Worm (Caenorhabditis elegans): Measurements from ENCODE around the gene srx-87.

Gene srx-87

DNA sequence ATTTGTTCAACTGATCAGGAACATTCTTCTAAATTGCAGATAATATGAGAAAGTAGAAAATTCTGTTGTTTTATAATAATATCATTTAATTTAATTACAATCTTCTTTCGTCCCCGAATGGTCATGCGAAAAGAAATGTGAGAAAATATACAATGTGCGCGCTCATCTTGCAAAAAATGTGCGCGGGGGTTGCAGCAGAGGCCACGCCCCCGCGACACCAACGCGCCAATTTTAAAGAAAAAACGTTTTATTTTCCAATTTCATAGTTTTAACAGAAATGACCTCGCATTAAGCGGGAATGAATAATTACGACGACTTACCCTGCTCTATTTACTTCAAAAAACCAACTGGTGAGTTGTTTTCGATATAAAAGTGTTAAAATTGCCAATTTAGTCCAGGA lies 45.8 kb downstream of the srx-87 start, which contains the start of gene sas-5:
sas-5 (plus strand) TSS at position 257 of the 400 bp plus-strand sequence.
- TF ChIP-seq hmg-4 (GFP tag; optimal IDR thresholded peaks at IDR 0.05) (peak; percentile 81), hmbx-1 (tag; optimal IDR thresholded peaks at IDR 0.05) (peak; percentile 8), tra-4 (tag; optimal IDR thresholded peaks at IDR 0.05) (peak; percentile 59), hnd-1 (tag; optimal IDR thresholded peaks at IDR 0.05) (peak; percentile 65), aly-1 (tag; optimal IDR thresholded peaks at IDR 0.05) (peak; percentile 54), pes-1 (GFP tag; IDR thresholded peaks at IDR 0.05) (peak; percentile 88), ceh-36 (tag; optimal IDR thresholded peaks at IDR 0.05) (peak; percentile 51), B0310.2 (tag; optimal IDR thresholded peaks at IDR 0.05) (peak; percentile 64), F13C5.2 (tag; optimal IDR thresholded peaks at IDR 0.05) (peak; percentile 92), scrt-1 (GFP tag; IDR thresholded peaks at IDR 0.05) (no peak; the same call in 1 of the 2 replicates), ets-7 (tag; optimal IDR thresholded peaks at IDR 0.05) (peak; percentile 38), ceh-13 (GFP tag; optimal IDR thresholded peaks at IDR 0.05) (peak; percentile 57), tbx-11 (GFP tag; IDR thresholded peaks at IDR 0.05) (peak; percentile 73), ama-1 (optimal IDR thresholded peaks at IDR 0.05) (no peak), sea-1 (GFP tag; conservative IDR thresholded peaks at IDR 0.05) (peak; percentile 83), tbx-37 (GFP tag; conservative IDR thresholded peaks at IDR 0.05) (peak; percentile 82), flt-1 (GFP tag; IDR thresholded peaks at IDR 0.05) (no peak; the same call in 1 of the 2 replicates)

ce11 chrV:11613007-11613406 lies 48.3 kb downstream of the srx-87 start, which contains the start of gene tag-290:
TSS of gene tag-290 (plus strand) at chrV:11613307.
- TF ChIP-seq pes-1 (GFP tag; IDR thresholded peaks at IDR 0.05) (no peak), B0310.2 (tag; optimal IDR thresholded peaks at IDR 0.05) (no peak), tbx-37 (GFP tag; conservative IDR thresholded peaks at IDR 0.05) (no peak), ama-1 (optimal IDR thresholded peaks at IDR 0.05) (no peak), F13C5.2 (tag; optimal IDR thresholded peaks at IDR 0.05) (no peak), aly-1 (tag; optimal IDR thresholded peaks at IDR 0.05) (no peak), ets-7 (tag; optimal IDR thresholded peaks at IDR 0.05) (no peak), ceh-13 (GFP tag; optimal IDR thresholded peaks at IDR 0.05) (no peak), hnd-1 (tag; optimal IDR thresholded peaks at IDR 0.05) (no peak), tbx-11 (GFP tag; IDR thresholded peaks at IDR 0.05) (no peak), ceh-36 (tag; optimal IDR thresholded peaks at IDR 0.05) (no peak), hmbx-1 (tag; optimal IDR thresholded peaks at IDR 0.05) (no peak), scrt-1 (GFP tag; IDR thresholded peaks at IDR 0.05) (no peak), tra-4 (tag; optimal IDR thresholded peaks at IDR 0.05) (no peak), hmg-4 (GFP tag; optimal IDR thresholded peaks at IDR 0.05) (no peak), sea-1 (GFP tag; conservative IDR thresholded peaks at IDR 0.05) (no peak), flt-1 (GFP tag; IDR thresholded peaks at IDR 0.05) (no peak)

DNA sequence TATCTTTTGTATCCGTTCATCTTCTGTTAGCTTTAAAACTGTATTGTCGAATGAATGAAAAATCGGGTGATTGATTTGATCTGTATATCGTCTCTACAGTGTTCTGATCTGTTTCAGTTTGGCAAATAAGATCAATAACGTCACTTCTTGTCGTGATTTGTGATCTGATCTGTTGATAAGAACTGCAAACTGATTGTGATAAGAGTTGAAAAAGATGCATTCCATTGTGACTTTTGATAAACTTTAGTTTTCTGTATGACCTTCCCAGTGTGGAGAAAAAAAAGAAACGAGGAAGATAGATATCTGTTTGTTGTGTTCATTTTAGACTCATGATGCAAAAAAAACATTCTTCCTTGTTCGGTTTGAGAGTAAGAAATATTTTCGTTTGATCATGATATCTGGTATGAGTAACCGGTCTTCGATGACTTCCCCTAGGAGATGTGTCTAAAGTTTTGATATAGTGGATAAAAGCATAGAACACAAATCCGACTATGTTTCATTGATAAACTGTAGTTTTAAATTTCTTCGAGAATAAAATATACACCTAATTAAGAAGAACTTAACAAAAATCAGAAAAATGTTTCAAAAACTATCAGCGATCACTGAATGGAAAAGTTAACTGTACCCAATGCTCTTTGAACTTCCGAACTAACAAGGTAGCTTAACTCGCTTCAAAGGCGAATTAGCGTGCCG lies 50.3 kb downstream of the srx-87 start:
- TF ChIP-seq sea-1 (GFP tag; conservative IDR thresholded peaks at IDR 0.05) (no peak), tbx-37 (GFP tag; conservative IDR thresholded peaks at IDR 0.05) (no peak), B0310.2 (tag; optimal IDR thresholded peaks at IDR 0.05) (no peak), pes-1 (GFP tag; IDR thresholded peaks at IDR 0.05) (no peak), F13C5.2 (tag; optimal IDR thresholded peaks at IDR 0.05) (no peak), hmg-4 (GFP tag; optimal IDR thresholded peaks at IDR 0.05) (no peak), flt-1 (GFP tag; IDR thresholded peaks at IDR 0.05) (no peak), hmbx-1 (tag; optimal IDR thresholded peaks at IDR 0.05) (no peak)

- TF ChIP-seq scrt-1 (GFP tag; IDR thresholded peaks at IDR 0.05) (no peak), tbx-37 (GFP tag; conservative IDR thresholded peaks at IDR 0.05) (no peak), ets-7 (tag; optimal IDR thresholded peaks at IDR 0.05) (no peak), B0310.2 (tag; optimal IDR thresholded peaks at IDR 0.05) (no peak), hnd-1 (tag; optimal IDR thresholded peaks at IDR 0.05) (no peak), hmbx-1 (tag; optimal IDR thresholded peaks at IDR 0.05) (no peak), F13C5.2 (tag; optimal IDR thresholded peaks at IDR 0.05) (no peak), pes-1 (GFP tag; IDR thresholded peaks at IDR 0.05) (no peak), tbx-11 (GFP tag; IDR thresholded peaks at IDR 0.05) (no peak), ama-1 (optimal IDR thresholded peaks at IDR 0.05) (no peak), hmg-4 (GFP tag; optimal IDR thresholded peaks at IDR 0.05) (no peak), ceh-36 (tag; optimal IDR thresholded peaks at IDR 0.05) (no peak), aly-1 (tag; optimal IDR thresholded peaks at IDR 0.05) (no peak), tra-4 (tag; optimal IDR thresholded peaks at IDR 0.05) (no peak), sea-1 (GFP tag; conservative IDR thresholded peaks at IDR 0.05) (no peak), flt-1 (GFP tag; IDR thresholded peaks at IDR 0.05) (no peak), ceh-13 (GFP tag; optimal IDR thresholded peaks at IDR 0.05) (no peak)
Measured at ce11 chrV:11615948-11616681, 51.4 kb downstream of the srx-87 start, which contains the start of gene nlp-24. TSS of gene nlp-24 (plus strand) at chrV:11616376.

All from whole organism, early embryonic.